Worm (Caenorhabditis elegans) whole organism, L1 larva: ENCODE measurements around the gene tin-10.

Experiments used
- F16B12.6 ChIP-seq: fragments of 150-350 bp; optimal IDR thresholded peaks from 2 replicates; lab custom pipeline; 2014; ENCODE audit warnings: missing biosample characterization, missing genetic modification characterization
- aly-2 ChIP-seq: fragments of 150-350 bp; optimal IDR thresholded peaks from 2 replicates; lab custom pipeline; 2014; ENCODE audit warnings: missing biosample characterization, missing genetic modification characterization
- fkh-10 ChIP-seq: sonication (generic microtip); optimal IDR thresholded peaks from 2 replicates; lab custom pipeline; 2017; ENCODE audit warnings: missing biosample characterization, missing genetic modification reagents, missing genetic modification characterization
- fkh-8 ChIP-seq: sonication (generic microtip); optimal IDR thresholded peaks from 2 replicates; lab custom pipeline; 2016; ENCODE audit warnings: mild to moderate bottlenecking, missing genetic modification characterization, missing compliant biosample characterization
- nhr-28 ChIP-seq: fragments of 150-350 bp; optimal IDR thresholded peaks from 2 replicates; lab custom pipeline; 2014; ENCODE audit warnings: missing biosample characterization, missing genetic modification characterization
- nhr-77 ChIP-seq: fragments of 150-350 bp; optimal IDR thresholded peaks from 2 replicates; lab custom pipeline; 2014; ENCODE audit warnings: missing biosample characterization, missing genetic modification characterization
- pqm-1 ChIP-seq: sonication (generic microtip); optimal IDR thresholded peaks from 3 replicates; lab custom pipeline; 2017; ENCODE audit warnings: missing biosample characterization, missing genetic modification characterization
- sox-4 ChIP-seq: sonication (generic microtip); optimal IDR thresholded peaks from 2 replicates; lab custom pipeline; 2016; ENCODE audit warnings: missing genetic modification characterization, missing compliant biosample characterization
- vab-15 ChIP-seq: sonication (generic microtip); optimal IDR thresholded peaks from 2 replicates; lab custom pipeline; 2017; ENCODE audit warnings: missing genotype, mild to moderate bottlenecking, missing genetic modification characterization, missing compliant biosample characterization
- zag-1 ChIP-seq: fragments of 150-350 bp; optimal IDR thresholded peaks from 2 replicates; lab custom pipeline; 2014; ENCODE audit warnings: missing biosample characterization, missing genetic modification characterization
- ztf-11 ChIP-seq, 2 experiments: sonication (generic microtip); optimal IDR thresholded peaks; 2 replicates each; lab custom pipeline; 2016 to 2017; ENCODE audit warnings: missing genetic modification characterization in 2 of 2, missing biosample characterization in 1 of 2, missing compliant biosample characterization in 1 of 2

DNA sequence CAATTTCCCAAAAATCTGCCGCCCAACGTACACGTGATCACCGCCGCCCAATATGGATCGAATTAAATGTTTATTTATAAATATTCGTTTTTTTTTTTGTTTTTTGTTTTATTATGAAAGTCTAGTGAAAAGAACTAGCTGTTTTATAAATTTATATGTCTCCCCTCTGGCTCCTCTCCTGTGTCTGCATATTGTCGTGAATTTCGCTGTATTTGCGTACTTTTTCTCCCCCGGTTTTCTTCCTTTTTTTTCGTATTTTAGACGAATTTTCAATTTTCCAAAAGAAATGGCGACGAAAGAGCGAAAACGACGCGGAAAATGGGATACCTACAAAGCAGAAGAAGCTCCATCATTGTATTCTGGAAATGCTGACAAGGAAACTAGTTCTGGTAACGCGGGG, 23.7 kb upstream of the tin-10 start, which contains the start of gene xpb-1:
- TF ChIP-seq aly-2 (tag; lab: Kevin White, UChicago) (no peak), zag-1 (tag; lab: Kevin White, UChicago) (no peak), nhr-28 (no peak), fkh-10 (GFP tag; lab: Kevin White, UChicago) (no peak), nhr-77 (tag; lab: Kevin White, UChicago) (no peak), sox-4 (tag; lab: Kevin White, UChicago) (no peak), pqm-1 (no peak), fkh-8 (tag; lab: Kevin White, UChicago) (no peak), F16B12.6 (tag; lab: Kevin White, UChicago) (peak; percentile 83), ztf-11 (tag; optimal IDR thresholded peaks at IDR 0.05; lab: Kevin White, UChicago) (no peak), vab-15 (no peak)
